Fruit fly (Drosophila melanogaster) whole organism, embryonic: Measurements from ENCODE around the gene Cep135.

Experiments
- ATbp ChIP-seq: fragments of 200-800 bp; sonication (Bioruptor generic); optimal IDR thresholded peaks from 2 replicates; lab custom pipeline; 2017; ENCODE audit warnings: missing biosample characterization, mild to moderate bottlenecking, missing genetic modification characterization, missing genetic modification reagents
- Atf6 ChIP-seq: fragments of 200-800 bp; sonication (Bioruptor generic); IDR thresholded peaks from 2 replicates; pipeline ENCODE4 v1.3.6; 2022; ENCODE audit warnings: missing biosample characterization, missing genetic modification characterization
- Bgb ChIP-seq: fragments of 200-800 bp; sonication (Bioruptor generic); IDR thresholded peaks from 2 replicates; pipeline ENCODE4 v1.3.6; 2022; ENCODE audit warnings: missing biosample characterization, missing genetic modification characterization; ENCODE audit not compliant: partially characterized antibody
- CG1024 ChIP-seq: fragments of 200-800 bp; sonication (Bioruptor generic); IDR thresholded peaks from 2 replicates; pipeline ENCODE4 v1.3.6; 2022; ENCODE audit warnings: missing biosample characterization, missing genetic modification characterization
- CG10321 ChIP-seq: fragments of 200-800 bp; sonication (Bioruptor generic); IDR thresholded peaks from 2 replicates; pipeline ENCODE4 v1.3.6; 2022; ENCODE audit warnings: missing biosample characterization, missing genetic modification characterization
- CG10431 ChIP-seq: fragments of 200-800 bp; sonication (Bioruptor generic); optimal IDR thresholded peaks from 3 replicates; lab custom pipeline; 2018; ENCODE audit warnings: missing biosample characterization, mild to moderate bottlenecking, missing genetic modification characterization
- CG10979 ChIP-seq: fragments of 200-800 bp; sonication (Bioruptor generic); optimal IDR thresholded peaks from 2 replicates; lab custom pipeline; 2018; ENCODE audit warnings: missing biosample characterization, mild to moderate bottlenecking, missing genetic modification characterization, moderate library complexity
- CG11398 ChIP-seq: fragments of 200-800 bp; sonication (Bioruptor generic); optimal IDR thresholded peaks from 2 replicates; lab custom pipeline; 2016; ENCODE audit warnings: missing biosample characterization, missing genetic modification characterization
- CG11723 ChIP-seq: fragments of 200-800 bp; sonication (Bioruptor generic); optimal IDR thresholded peaks from 2 replicates; lab custom pipeline; 2017; ENCODE audit warnings: missing biosample characterization, mild to moderate bottlenecking, missing genetic modification characterization
- CG12769 ChIP-seq: fragments of 200-800 bp; sonication (Bioruptor generic); optimal IDR thresholded peaks from 2 replicates; lab custom pipeline; 2019; ENCODE audit warnings: missing biosample characterization, mild to moderate bottlenecking, missing genetic modification characterization, moderate library complexity
- CG13296 ChIP-seq: fragments of 200-800 bp; sonication (Bioruptor generic); optimal IDR thresholded peaks from 3 replicates; lab custom pipeline; 2018; ENCODE audit warnings: missing biosample characterization, mild to moderate bottlenecking, missing genetic modification characterization
- CG14860 ChIP-seq: fragments of 200-800 bp; sonication (Bioruptor generic); IDR thresholded peaks from 3 replicates; pipeline ENCODE4 v1.3.6; 2022; ENCODE audit warnings: missing biosample characterization, missing genetic modification characterization; ENCODE audit not compliant: partially characterized antibody
- CG1529 ChIP-seq: fragments of 200-800 bp; sonication (Bioruptor generic); optimal IDR thresholded peaks from 3 replicates; lab custom pipeline; 2018; ENCODE audit warnings: missing biosample characterization, missing genetic modification characterization
- CG17186 ChIP-seq: fragments of 200-800 bp; sonication (Bioruptor generic); optimal IDR thresholded peaks from 3 replicates; lab custom pipeline; 2017; ENCODE audit warnings: missing biosample characterization, missing genetic modification reagents, missing genetic modification characterization
- CG1792 ChIP-seq: fragments of 200-800 bp; sonication (Bioruptor generic); optimal IDR thresholded peaks from 2 replicates; lab custom pipeline; 2016; ENCODE audit warnings: missing biosample characterization, missing genetic modification characterization
- CG3838 ChIP-seq: fragments of 200-800 bp; sonication (Bioruptor generic); optimal IDR thresholded peaks from 3 replicates; lab custom pipeline; 2016; ENCODE audit warnings: missing biosample characterization, missing genetic modification characterization
- CG42726 ChIP-seq: fragments of 200-800 bp; sonication (Bioruptor generic); IDR thresholded peaks from 2 replicates; pipeline ENCODE4 v1.3.6; 2022; ENCODE audit warnings: missing biosample characterization, missing genetic modification characterization; ENCODE audit not compliant: partially characterized antibody
- CG6689 ChIP-seq: fragments of 200-800 bp; sonication (Bioruptor generic); IDR thresholded peaks from 2 replicates; pipeline ENCODE4 v1.3.6; 2022; ENCODE audit warnings: missing biosample characterization, missing genetic modification characterization
- CG8290 ChIP-seq, 3 experiments: fragments of 200-800 bp; sonication (Bioruptor generic); optimal IDR thresholded peaks; 2 replicates each; lab custom pipeline; 2016 to 2019; ENCODE audit warnings: missing biosample characterization in 3 of 3, missing genetic modification characterization in 3 of 3, mild to moderate bottlenecking in 2 of 3, moderate library complexity in 1 of 3
- CHES-1-like ChIP-seq: fragments of 200-800 bp; sonication (Bioruptor generic); optimal IDR thresholded peaks from 2 replicates; lab custom pipeline; 2016; ENCODE audit warnings: missing biosample characterization, missing genetic modification characterization
- Camta ChIP-seq: fragments of 200-800 bp; sonication (Bioruptor generic); optimal IDR thresholded peaks from 2 replicates; lab custom pipeline; 2016; ENCODE audit warnings: missing biosample characterization, missing genetic modification characterization
- Dref ChIP-seq: fragments of 200-800 bp; sonication (Bioruptor generic); IDR thresholded peaks from 2 replicates; pipeline ENCODE4 v1.3.6; 2022; ENCODE audit warnings: missing biosample characterization, missing genetic modification characterization
- Gsc ChIP-seq: fragments of 200-800 bp; sonication (Bioruptor generic); IDR thresholded peaks from 2 replicates; pipeline ENCODE4 v1.3.6; 2022; ENCODE audit warnings: missing biosample characterization, missing genetic modification characterization
- Hsf ChIP-seq: fragments of 200-800 bp; sonication (Bioruptor generic); optimal IDR thresholded peaks from 3 replicates; lab custom pipeline; 2016; ENCODE audit warnings: missing biosample characterization, missing genetic modification characterization
- NFAT ChIP-seq: fragments of 200-800 bp; sonication (Bioruptor generic); IDR thresholded peaks from 2 replicates; pipeline ENCODE4 v1.3.6; 2022; ENCODE audit warnings: missing biosample characterization, missing genetic modification characterization
- Ravus ChIP-seq: fragments of 200-800 bp; sonication (Bioruptor generic); IDR thresholded peaks from 2 replicates; pipeline ENCODE4 v1.3.6; 2022; ENCODE audit warnings: missing biosample characterization, missing genetic modification characterization
- Tbp ChIP-seq: fragments of >200 bp; optimal IDR thresholded peaks from 2 replicates; lab custom pipeline; 2018; ENCODE audit warnings: missing biosample characterization, missing genetic modification characterization
- caup ChIP-seq: fragments of 200-800 bp; sonication (Bioruptor generic); optimal IDR thresholded peaks from 3 replicates; lab custom pipeline; 2017; ENCODE audit warnings: missing biosample characterization, mild to moderate bottlenecking, missing genetic modification characterization, moderate library complexity; ENCODE audit not compliant: severe bottlenecking
- corto ChIP-seq: fragments of 200-800 bp; sonication (Bioruptor generic); optimal IDR thresholded peaks from 2 replicates; lab custom pipeline; 2016; ENCODE audit warnings: missing biosample characterization, mild to moderate bottlenecking, missing genetic modification characterization, moderate library complexity
- crc ChIP-seq: fragments of 200-800 bp; sonication (Bioruptor generic); optimal IDR thresholded peaks from 2 replicates; lab custom pipeline; 2016; ENCODE audit warnings: missing biosample characterization, missing genetic modification characterization
- dan ChIP-seq: fragments of 200-800 bp; sonication (Bioruptor generic); IDR thresholded peaks from 2 replicates; pipeline ENCODE4 v1.3.6; 2022; ENCODE audit warnings: missing biosample characterization, missing genetic modification characterization
- ewg ChIP-seq: fragments of 200-800 bp; sonication (Bioruptor generic); optimal IDR thresholded peaks from 3 replicates; lab custom pipeline; 2017; ENCODE audit warnings: mild to moderate bottlenecking, missing biosample characterization, missing genetic modification reagents, missing genetic modification characterization
- fd3F ChIP-seq: fragments of 200-800 bp; sonication (Bioruptor generic); optimal IDR thresholded peaks from 2 replicates; lab custom pipeline; 2018; ENCODE audit warnings: missing biosample characterization, mild to moderate bottlenecking, missing genetic modification characterization, moderate library complexity
- gcm2 ChIP-seq: fragments of 200-800 bp; sonication (Bioruptor generic); optimal IDR thresholded peaks from 2 replicates; lab custom pipeline; 2016; ENCODE audit warnings: missing biosample characterization, missing genetic modification characterization
- ham ChIP-seq: fragments of 200-800 bp; sonication (Bioruptor generic); IDR thresholded peaks from 2 replicates; pipeline ENCODE4 v1.3.6; 2022; ENCODE audit warnings: missing biosample characterization, missing genetic modification characterization
- jumu ChIP-seq: fragments of 200-800 bp; sonication (Bioruptor generic); optimal IDR thresholded peaks from 3 replicates; lab custom pipeline; 2016; ENCODE audit warnings: missing biosample characterization, missing genetic modification characterization
- kay ChIP-seq: fragments of 200-800 bp; sonication (Bioruptor generic); optimal IDR thresholded peaks from 2 replicates; lab custom pipeline; 2016; ENCODE audit warnings: missing biosample characterization, missing genetic modification characterization
- klu ChIP-seq: fragments of 200-800 bp; sonication (Bioruptor generic); IDR thresholded peaks from 2 replicates; pipeline ENCODE4 v1.3.6; 2022; ENCODE audit warnings: missing biosample characterization, missing genetic modification characterization
- lmd ChIP-seq: fragments of 200-800 bp; sonication (Bioruptor generic); IDR thresholded peaks from 2 replicates; pipeline ENCODE4 v1.3.6; 2022; ENCODE audit warnings: missing biosample characterization, missing genetic modification characterization
- maf-S ChIP-seq: fragments of 200-800 bp; sonication (Bioruptor generic); optimal IDR thresholded peaks from 2 replicates; lab custom pipeline; 2016; ENCODE audit warnings: missing biosample characterization, missing genetic modification characterization
- oc ChIP-seq: fragments of 200-800 bp; sonication (Bioruptor generic); optimal IDR thresholded peaks from 2 replicates; lab custom pipeline; 2018; ENCODE audit warnings: missing biosample characterization, mild to moderate bottlenecking, missing genetic modification characterization, moderate library complexity
- odd ChIP-seq: fragments of 200-800 bp; sonication (Bioruptor generic); optimal IDR thresholded peaks from 2 replicates; lab custom pipeline; 2017; ENCODE audit warnings: missing biosample characterization, mild to moderate bottlenecking, missing genetic modification characterization
- org-1 ChIP-seq: fragments of 200-800 bp; sonication (Bioruptor generic); optimal IDR thresholded peaks from 2 replicates; lab custom pipeline; 2017; ENCODE audit warnings: missing biosample characterization, missing genetic modification characterization
- ro ChIP-seq: fragments of 200-800 bp; sonication (Bioruptor generic); IDR thresholded peaks from 2 replicates; pipeline ENCODE4 v1.3.6; 2022; ENCODE audit warnings: missing biosample characterization, missing genetic modification characterization
- run ChIP-seq: fragments of 200-800 bp; sonication (Bioruptor generic); optimal IDR thresholded peaks from 3 replicates; lab custom pipeline; 2018; ENCODE audit warnings: missing biosample characterization, mild to moderate bottlenecking, missing genetic modification characterization
- stwl ChIP-seq: fragments of 200-800 bp; sonication (Bioruptor generic); optimal IDR thresholded peaks from 3 replicates; lab custom pipeline; 2018; ENCODE audit warnings: missing biosample characterization, mild to moderate bottlenecking, missing genetic modification characterization, moderate library complexity
- tna ChIP-seq: fragments of 200-800 bp; sonication (Bioruptor generic); IDR thresholded peaks from 2 replicates; pipeline ENCODE4 v1.3.6; 2022; ENCODE audit warnings: missing biosample characterization, missing genetic modification characterization; ENCODE audit not compliant: partially characterized antibody
- usp ChIP-seq: fragments of >200 bp; optimal IDR thresholded peaks from 2 replicates; lab custom pipeline; 2017; ENCODE audit warnings: missing biosample characterization, missing genetic modification characterization
- zfh1 ChIP-seq: fragments of 200-800 bp; sonication (Bioruptor generic); IDR thresholded peaks from 3 replicates; pipeline ENCODE4 v1.3.6; 2022; ENCODE audit warnings: missing biosample characterization, missing genetic modification characterization

Cep135 gene

dm6 chr3L:15142004-15142890 lies 25.7 kb downstream of the Cep135 start, which contains the start of gene Pdi (continued):
- TF ChIP-seq Dref (GFP tag; lab: Robert Waterston, UW) (peak; percentile 96), usp (GFP tag; lab: Kevin White, UChicago) (no peak), stwl (tag; lab: Kevin White, UChicago) (peak; percentile 79), CG12769 (tag; lab: Kevin White, UChicago) (peak; percentile 43), klu (no peak), jumu (no peak), CG10979 (no peak), CG11398 (peak; percentile 37), CG13296 (peak; percentile 31), run (no peak), CG17186 (GFP tag; lab: Kevin White, UChicago) (peak; percentile 56), zfh1 (GFP tag; lab: Robert Waterston, UW) (peak; percentile 32; the same call in 1 of the 3 replicates), maf-S (GFP tag; lab: Kevin White, UChicago) (peak; percentile 9), CG3838 (GFP tag; lab: Kevin White, UChicago) (no peak), kay (GFP tag; lab: Kevin White, UChicago) (peak; percentile 7), tna (GFP tag; lab: Robert Waterston, UW) (no peak; the same call in 1 of the 2 replicates), Tbp (no peak), CG1529 (GFP tag; lab: Kevin White, UChicago) (no peak), CG6689 (no peak), Hsf (GFP tag; lab: Kevin White, UChicago) (peak; percentile 16), corto (GFP tag; lab: Kevin White, UChicago) (no peak), dan (GFP tag; lab: Robert Waterston, UW) (no peak), CG10431 (no peak), org-1 (GFP tag; lab: Kevin White, UChicago) (no peak), CG10321 (no peak), ham (GFP tag; lab: Robert Waterston, UW) (no peak), ewg (peak; percentile 10), CG1792 (GFP tag; lab: Kevin White, UChicago) (peak; percentile 7), gcm2 (GFP tag; lab: Kevin White, UChicago) (peak; percentile 51), Gsc (GFP tag; lab: Robert Waterston, UW) (no peak), CG8290 (GFP tag; optimal IDR thresholded peaks at IDR 0.05; lab: Kevin White, UChicago) (no peak), CG8290 (tag; optimal IDR thresholded peaks at IDR 0.05; lab: Kevin White, UChicago) (peak; percentile 14 to 50), NFAT (GFP tag; lab: Robert Waterston, UW) (no peak), lmd (no peak), Camta (GFP tag; lab: Kevin White, UChicago) (peak; percentile 31), CG11723 (no peak), ro (GFP tag; lab: Robert Waterston, UW) (no peak), CG42726 (peak; percentile 70), Bgb (peak; percentile 76), caup (GFP tag; lab: Kevin White, UChicago) (peak; percentile 4), crc (GFP tag; lab: Kevin White, UChicago) (no peak), oc (peak; percentile 33), ATbp (GFP tag; lab: Kevin White, UChicago) (peak; percentile 6), Atf6 (GFP tag; lab: Robert Waterston, UW) (no peak; the same call in 1 of the 2 replicates), CG1024 (no peak), CHES-1-like (no peak), odd (GFP tag; lab: Kevin White, UChicago) (no peak), fd3F (GFP tag; lab: Kevin White, UChicago) (no peak), CG14860 (GFP tag; lab: Robert Waterston, UW) (no peak), Ravus (GFP tag; lab: Robert Waterston, UW) (no peak)
